Worm (Caenorhabditis elegans) whole organism, mixed stage, embryonic: ENCODE data around the gene Y60C6A.1.

Source experiments
- blmp-1 ChIP-seq: fragments of 150-350 bp; optimal IDR thresholded peaks from 2 replicates; lab custom pipeline; 2014; ENCODE audit warnings: missing biosample characterization, missing genetic modification characterization
- nhr-76 ChIP-seq: sonication (generic microtip); optimal IDR thresholded peaks from 2 replicates; lab custom pipeline; 2017; ENCODE audit warnings: missing biosample characterization, missing genetic modification characterization

- no peak for TF ChIP-seq nhr-76 (tag; lab: Kevin White, UChicago)
- no peak for TF ChIP-seq blmp-1 (tag; lab: Kevin White, UChicago)
These were observed 27.2 kb downstream of the Y60C6A.1 start for ce11 chrV:4810653-4811052.
